Fruit fly (Drosophila melanogaster) whole organism, pupa: Measurements from ENCODE around the gene CG31103.

Experiments used
- CG10348 ChIP-seq: fragments of 200-800 bp; sonication (Bioruptor generic); IDR thresholded peaks from 2 replicates; pipeline ENCODE4 v1.3.6; 2022; ENCODE audit warnings: missing biosample characterization, missing genetic modification characterization
- CG12605 ChIP-seq: fragments of 200-800 bp; sonication (Bioruptor generic); IDR thresholded peaks from 2 replicates; pipeline ENCODE4 v1.3.6; 2022; ENCODE audit warnings: missing biosample characterization, missing genetic modification characterization
- CG13204 ChIP-seq: fragments of 200-800 bp; sonication (Bioruptor generic); optimal IDR thresholded peaks from 2 replicates; lab custom pipeline; 2018; ENCODE audit warnings: missing biosample characterization, mild to moderate bottlenecking, missing genetic modification characterization, moderate library complexity
- CG14655 ChIP-seq: fragments of 200-800 bp; sonication (Bioruptor generic); optimal IDR thresholded peaks from 3 replicates; lab custom pipeline; 2017; ENCODE audit warnings: mild to moderate bottlenecking, missing biosample characterization, missing genetic modification reagents, missing genetic modification characterization
- CG15710 ChIP-seq: fragments of 200-800 bp; sonication (Bioruptor generic); optimal IDR thresholded peaks from 2 replicates; lab custom pipeline; 2018; ENCODE audit warnings: missing biosample characterization, mild to moderate bottlenecking, missing genetic modification characterization, moderate library complexity
- CG17806 ChIP-seq: fragments of 200-800 bp; sonication (Bioruptor generic); optimal IDR thresholded peaks from 2 replicates; lab custom pipeline; 2018; ENCODE audit warnings: missing biosample characterization, mild to moderate bottlenecking, missing genetic modification characterization, moderate library complexity
- CG32121 ChIP-seq: fragments of 200-800 bp; sonication (Bioruptor generic); IDR thresholded peaks from 2 replicates; pipeline ENCODE4 v1.3.6; 2022; ENCODE audit warnings: missing biosample characterization, missing genetic modification characterization
- CG34367 ChIP-seq: fragments of 200-800 bp; sonication (Bioruptor generic); optimal IDR thresholded peaks from 2 replicates; lab custom pipeline; 2018; ENCODE audit warnings: missing biosample characterization, mild to moderate bottlenecking, missing genetic modification characterization
- CG4496 ChIP-seq: fragments of 200-800 bp; sonication (Bioruptor generic); IDR thresholded peaks from 3 replicates; pipeline ENCODE4 v1.3.6; 2022; ENCODE audit warnings: missing biosample characterization, missing genetic modification characterization
- CG8159 ChIP-seq: fragments of 200-800 bp; sonication (Bioruptor generic); optimal IDR thresholded peaks from 3 replicates; lab custom pipeline; 2018; ENCODE audit warnings: missing biosample characterization, mild to moderate bottlenecking, missing genetic modification characterization, moderate library complexity
- CG8301 ChIP-seq: fragments of 200-800 bp; sonication (Bioruptor generic); optimal IDR thresholded peaks from 2 replicates; lab custom pipeline; 2018; ENCODE audit warnings: missing biosample characterization, mild to moderate bottlenecking, missing genetic modification characterization
- CG9948 ChIP-seq: fragments of 200-800 bp; sonication (Bioruptor generic); optimal IDR thresholded peaks from 2 replicates; lab custom pipeline; 2018; ENCODE audit warnings: missing biosample characterization, mild to moderate bottlenecking, missing genetic modification characterization, moderate library complexity
- D1 ChIP-seq: fragments of 200-800 bp; sonication (Bioruptor generic); optimal IDR thresholded peaks from 2 replicates; lab custom pipeline; 2018; ENCODE audit warnings: missing biosample characterization, mild to moderate bottlenecking, missing genetic modification characterization, moderate library complexity
- EcR ChIP-seq: fragments of 200-800 bp; sonication (Bioruptor generic); optimal IDR thresholded peaks from 3 replicates; lab custom pipeline; 2019; ENCODE audit warnings: missing biosample characterization, missing genetic modification characterization, mild to moderate bottlenecking, moderate library complexity, missing genetic modification reagents
- Ets98B ChIP-seq: fragments of 200-800 bp; sonication (Bioruptor generic); IDR thresholded peaks from 2 replicates; pipeline ENCODE4 v1.3.6; 2022; ENCODE audit warnings: missing biosample characterization, missing genetic modification characterization
- Pif1A ChIP-seq: fragments of 200-800 bp; sonication (Bioruptor generic); optimal IDR thresholded peaks from 3 replicates; lab custom pipeline; 2016; ENCODE audit warnings: missing biosample characterization, missing genetic modification characterization
- Pif1B ChIP-seq: fragments of 200-800 bp; sonication (Bioruptor generic); optimal IDR thresholded peaks from 3 replicates; lab custom pipeline; 2016; ENCODE audit warnings: missing biosample characterization, missing genetic modification characterization
- Snoo ChIP-seq: fragments of 200-800 bp; sonication (Bioruptor generic); optimal IDR thresholded peaks from 3 replicates; lab custom pipeline; 2017; ENCODE audit warnings: missing biosample characterization, mild to moderate bottlenecking, missing genetic modification characterization, inconsistent platforms
- fd96Ca ChIP-seq: fragments of 200-800 bp; sonication (Bioruptor generic); IDR thresholded peaks from 3 replicates; pipeline ENCODE4 v1.3.6; 2022; ENCODE audit warnings: missing biosample characterization, missing genetic modification characterization
- gl ChIP-seq: fragments of 200-800 bp; sonication (Bioruptor generic); optimal IDR thresholded peaks from 2 replicates; lab custom pipeline; 2018; ENCODE audit warnings: missing biosample characterization, mild to moderate bottlenecking, missing genetic modification characterization
- rn ChIP-seq: fragments of 200-800 bp; sonication (Bioruptor generic); IDR thresholded peaks from 2 replicates; pipeline ENCODE4 v1.3.6; 2022; ENCODE audit warnings: missing biosample characterization, missing genetic modification characterization

Gene CG31103

DNA sequence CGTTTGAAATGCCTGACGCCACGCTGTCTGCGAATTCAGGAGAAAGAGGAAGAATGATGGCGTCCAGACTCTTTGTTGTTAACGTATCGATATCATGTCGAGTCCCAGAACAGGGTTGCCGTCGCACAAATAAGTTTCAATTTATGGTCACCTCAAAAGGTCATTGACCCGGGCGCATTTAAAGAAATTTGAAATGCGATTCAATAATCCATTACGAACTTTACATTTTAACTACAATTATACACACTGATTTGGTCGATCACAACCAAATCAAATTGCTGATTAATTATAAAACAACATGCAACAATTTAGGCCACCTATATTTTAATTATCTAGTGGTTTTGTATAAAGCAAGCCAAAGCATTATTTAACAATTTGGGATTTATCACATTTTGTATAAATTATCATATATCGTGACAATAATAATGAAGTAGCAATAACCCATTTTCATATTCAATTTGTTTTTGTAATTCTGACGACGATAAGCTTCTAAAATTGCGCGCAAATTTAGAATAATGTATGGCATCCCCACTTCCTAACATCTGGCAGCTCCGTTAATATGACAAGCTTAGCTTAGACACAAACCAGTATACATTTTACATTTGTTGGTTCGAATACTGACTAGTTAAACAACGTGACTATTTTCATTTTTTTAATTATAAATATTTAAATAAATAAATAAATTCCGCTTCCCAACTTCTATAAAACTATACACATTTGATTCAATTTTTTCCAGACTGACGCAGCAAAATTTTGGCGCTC is 26.1 kb downstream of the CG31103 start, which contains the start of gene bam:
bam (minus strand) TSS at position 58 of the 762 bp plus-strand sequence.
- no peak for TF ChIP-seq CG9948
- peak; percentile 81 for TF ChIP-seq EcR (GFP tag; lab: Kevin White, UChicago)

DNA sequence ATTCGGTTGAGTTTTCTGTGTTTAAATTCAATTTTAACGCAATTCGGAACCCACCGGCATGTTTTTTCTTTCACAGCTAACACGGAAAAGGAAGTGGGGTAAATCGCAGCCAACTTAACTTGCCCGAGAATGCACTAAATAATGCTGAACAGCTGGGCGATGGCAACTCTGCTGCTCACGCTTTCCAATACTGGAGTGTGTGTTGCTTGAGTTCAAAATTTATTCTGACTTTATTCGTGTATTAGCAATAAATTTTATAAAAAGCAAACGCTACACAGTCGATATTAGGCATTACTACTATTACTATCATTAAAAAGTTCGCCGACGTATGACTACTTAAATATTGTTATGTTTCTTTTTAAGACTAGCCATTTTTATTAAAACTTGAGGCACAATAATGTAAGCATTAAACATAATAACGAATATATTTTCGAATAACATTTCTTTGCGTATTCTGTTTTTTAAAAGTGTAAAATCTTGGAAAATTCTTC is 28.3 kb downstream of the CG31103 start, which contains the start of the genes RpS27 and Nup37:
RpS27 (minus strand) TSS at position 136 of the 491 bp plus-strand sequence.
Nup37 (plus strand) TSS at position 280 of the 491 bp plus-strand sequence.
- TF ChIP-seq CG9948 (peak; percentile 67), Snoo (tag; lab: Kevin White, UChicago) (peak; percentile 98), Ets98B (GFP tag; lab: Robert Waterston, UW) (peak; percentile 86), CG8301 (no peak), EcR (GFP tag; lab: Kevin White, UChicago) (no peak), CG15710 (tag; lab: Kevin White, UChicago) (peak; percentile 90), Pif1B (GFP tag; lab: Kevin White, UChicago) (no peak), CG14655 (GFP tag; lab: Kevin White, UChicago) (no peak), gl (tag; lab: Kevin White, UChicago) (peak; percentile 80), CG17806 (peak; percentile 71), CG32121 (peak; percentile 67), CG8159 (peak; percentile 81), CG10348 (GFP tag; lab: Robert Waterston, UW) (peak; percentile 32; the same call in 1 of the 2 replicates), D1 (tag; lab: Kevin White, UChicago) (no peak), rn (GFP tag; lab: Robert Waterston, UW) (peak; percentile 87), CG13204 (GFP tag; lab: Kevin White, UChicago) (no peak), CG34367 (tag; lab: Kevin White, UChicago) (peak; percentile 91), CG4496 (GFP tag; lab: Robert Waterston, UW) (peak; percentile 97), fd96Ca (no peak; the same call in 1 of the 3 replicates), Pif1A (GFP tag; lab: Kevin White, UChicago) (peak; percentile 92), CG12605 (peak; percentile 89)

- no peak for TF ChIP-seq Ets98B (GFP tag; lab: Robert Waterston, UW)
- no peak for TF ChIP-seq CG34367 (tag; lab: Kevin White, UChicago)
- no peak for TF ChIP-seq CG32121
- TF ChIP-seq CG14655 (GFP tag; lab: Kevin White, UChicago) = no peak
- no peak for TF ChIP-seq Pif1A (GFP tag; lab: Kevin White, UChicago)
- no peak for TF ChIP-seq gl (tag; lab: Kevin White, UChicago)
- TF ChIP-seq CG9948 = no peak
- TF ChIP-seq Snoo (tag; lab: Kevin White, UChicago) = no peak
- no peak for TF ChIP-seq Pif1B (GFP tag; lab: Kevin White, UChicago)
- TF ChIP-seq rn (GFP tag; lab: Robert Waterston, UW) = no peak
- TF ChIP-seq CG15710 (tag; lab: Kevin White, UChicago) = no peak
- no peak for TF ChIP-seq fd96Ca
- no peak for TF ChIP-seq CG4496 (GFP tag; lab: Robert Waterston, UW)
- no peak for TF ChIP-seq CG8301
- no peak for TF ChIP-seq CG10348 (GFP tag; lab: Robert Waterston, UW)
- no peak for TF ChIP-seq D1 (tag; lab: Kevin White, UChicago)
- no peak for TF ChIP-seq CG12605
- TF ChIP-seq CG13204 (GFP tag; lab: Kevin White, UChicago) = no peak
- TF ChIP-seq, all 21 proteins: peak for 0
Observed at dm6 chr3R:25249145-25250141, 30.3 kb downstream of the CG31103 start, which contains the start of gene Nup358. TSS of gene Nup358 (plus strand) at chr3R:25249348.

dm6 chr3R:25258628-25259240 is 39.6 kb downstream of the CG31103 start, which contains the start of gene CG11857:
TSS of gene CG11857 (plus strand) at chr3R:25258898.
- TF ChIP-seq CG13204 (GFP tag; lab: Kevin White, UChicago) (no peak), Snoo (tag; lab: Kevin White, UChicago) (peak; percentile 95), Pif1B (GFP tag; lab: Kevin White, UChicago) (no peak), EcR (GFP tag; lab: Kevin White, UChicago) (peak; percentile 55), CG12605 (peak; percentile 93), CG9948 (peak; percentile 93), CG10348 (GFP tag; lab: Robert Waterston, UW) (peak; percentile 96), Pif1A (GFP tag; lab: Kevin White, UChicago) (no peak), CG34367 (tag; lab: Kevin White, UChicago) (peak; percentile 92), D1 (tag; lab: Kevin White, UChicago) (no peak), CG8301 (peak; percentile 92), CG14655 (GFP tag; lab: Kevin White, UChicago) (no peak), CG17806 (peak; percentile 93), CG4496 (GFP tag; lab: Robert Waterston, UW) (peak; percentile 98), Ets98B (GFP tag; lab: Robert Waterston, UW) (peak; percentile 96), fd96Ca (peak; percentile 98), CG8159 (peak; percentile 93), CG32121 (peak; percentile 97), gl (tag; lab: Kevin White, UChicago) (peak; percentile 86), CG15710 (tag; lab: Kevin White, UChicago) (peak; percentile 96), rn (GFP tag; lab: Robert Waterston, UW) (peak; percentile 96)
